Worm (Caenorhabditis elegans) whole organism, midembryonic: ENCODE measurements around the gene M04B2.7.

Source experiments
- T22C8.4 ChIP-seq: fragments of 200-800 bp; sonication (Bioruptor generic); IDR thresholded peaks from 2 replicates; pipeline ENCODE4 v1.3.6; 2022; ENCODE audit warnings: missing genetic modification characterization, missing compliant biosample characterization
- cog-1 ChIP-seq: sonication (generic microtip); optimal IDR thresholded peaks from 2 replicates; lab custom pipeline; 2016; ENCODE audit warnings: missing genetic modification characterization, missing compliant biosample characterization
- flt-1 ChIP-seq: fragments of 200-800 bp; sonication (Bioruptor generic); IDR thresholded peaks from 2 replicates; pipeline ENCODE4 v1.3.6; 2022; ENCODE audit warnings: missing genetic modification characterization, missing compliant biosample characterization
- klf-2 ChIP-seq: fragments of 200-800 bp; sonication (Bioruptor generic); conservative IDR thresholded peaks from 2 replicates; pipeline ENCODE4 v1.3.6; 2022; ENCODE audit warnings: missing genetic modification reagents, missing genetic modification characterization, missing compliant biosample characterization
- med-1 ChIP-seq: sonication (generic microtip); optimal IDR thresholded peaks from 2 replicates; lab custom pipeline; 2017; ENCODE audit warnings: missing genetic modification characterization, mild to moderate bottlenecking, missing compliant biosample characterization, antibody characterized with exemption, missing genetic modification reagents; ENCODE audit not compliant: insufficient read depth
- ref-1 ChIP-seq: fragments of 200-800 bp; sonication (Bioruptor generic); conservative IDR thresholded peaks from 2 replicates; pipeline ENCODE4 v1.3.6; 2022; ENCODE audit warnings: missing genetic modification reagents, missing genetic modification characterization, missing compliant biosample characterization
- tab-1 ChIP-seq: fragments of 200-800 bp; sonication (Bioruptor generic); IDR thresholded peaks from 2 replicates; pipeline ENCODE4 v1.3.6; 2022; ENCODE audit warnings: missing genetic modification characterization, missing compliant biosample characterization
- ztf-23 ChIP-seq: fragments of 200-800 bp; sonication (Bioruptor generic); IDR thresholded peaks from 2 replicates; pipeline ENCODE4 v1.3.6; 2022; ENCODE audit warnings: missing genetic modification reagents, missing genetic modification characterization, missing compliant biosample characterization
- ztf-29 ChIP-seq: fragments of 200-800 bp; sonication (Bioruptor generic); IDR thresholded peaks from 2 replicates; pipeline ENCODE4 v1.3.6; 2022; ENCODE audit warnings: missing genetic modification reagents, missing genetic modification characterization, missing compliant biosample characterization

The M04B2.7 gene

DNA sequence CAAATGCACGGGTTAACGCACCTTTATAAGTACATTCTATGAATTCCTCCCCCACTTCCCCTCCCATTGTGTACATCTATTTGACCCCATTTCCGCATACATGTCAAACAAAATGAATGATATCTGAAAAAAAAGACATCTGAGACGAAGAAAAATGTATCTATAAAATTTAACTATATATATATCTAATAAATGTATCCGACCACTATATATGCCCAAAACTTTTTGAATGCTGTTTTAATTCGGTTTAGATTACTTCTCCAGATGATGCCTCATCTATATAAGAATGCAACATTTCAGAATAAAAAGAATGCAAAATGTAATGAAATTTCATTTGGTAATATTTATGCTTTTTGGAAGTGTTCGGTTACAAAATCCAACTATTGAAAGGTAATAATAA is 29.9 kb upstream of the M04B2.7 start, which contains the start of gene rib-1:
Gene rib-1 (plus strand): TSS at position 301 of the 400 bp plus-strand sequence.
- TF ChIP-seq med-1 (GFP tag; lab: Kevin White, UChicago): no peak
- no peak for TF ChIP-seq T22C8.4 (GFP tag; lab: Robert Waterston, UW)
- no peak for TF ChIP-seq ref-1 (GFP tag; lab: Robert Waterston, UW)
- no peak for TF ChIP-seq tab-1 (GFP tag; lab: Robert Waterston, UW)
- TF ChIP-seq flt-1 (GFP tag; lab: Robert Waterston, UW): no peak
- TF ChIP-seq klf-2 (GFP tag; lab: Robert Waterston, UW): no peak
- no peak for TF ChIP-seq ztf-29 (GFP tag; lab: Robert Waterston, UW)
- TF ChIP-seq cog-1 (tag; lab: Kevin White, UChicago): no peak
- no peak for TF ChIP-seq ztf-23 (GFP tag; lab: Robert Waterston, UW)

DNA sequence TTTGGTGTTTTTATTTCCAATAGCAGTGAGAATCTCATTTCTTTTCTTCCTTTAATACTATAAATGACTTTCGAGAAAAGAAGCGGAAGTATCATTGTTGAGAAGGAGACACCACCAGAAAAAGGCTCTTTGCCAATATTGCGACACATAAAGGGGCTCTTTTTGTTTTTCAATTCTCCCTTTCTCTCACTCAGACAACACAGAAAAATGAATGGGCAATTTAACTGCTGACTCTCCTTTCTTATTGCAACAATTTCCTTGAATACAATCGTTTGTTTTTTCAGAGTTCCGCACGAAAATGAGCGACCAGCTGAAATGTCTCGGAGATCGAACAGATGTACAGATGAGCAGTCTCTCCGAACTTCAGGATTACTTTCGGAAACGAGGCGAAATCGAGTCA is 25.8 kb upstream of the M04B2.7 start:
- TF ChIP-seq ref-1 (GFP tag; lab: Robert Waterston, UW) (no peak), T22C8.4 (GFP tag; lab: Robert Waterston, UW) (no peak), klf-2 (GFP tag; lab: Robert Waterston, UW) (no peak), med-1 (GFP tag; lab: Kevin White, UChicago) (no peak), flt-1 (GFP tag; lab: Robert Waterston, UW) (no peak), cog-1 (tag; lab: Kevin White, UChicago) (no peak), tab-1 (GFP tag; lab: Robert Waterston, UW) (no peak), ztf-23 (GFP tag; lab: Robert Waterston, UW) (no peak), ztf-29 (GFP tag; lab: Robert Waterston, UW) (no peak)

- TF ChIP-seq ztf-29 (GFP tag; lab: Robert Waterston, UW): no peak
- no peak for TF ChIP-seq T22C8.4 (GFP tag; lab: Robert Waterston, UW)
- no peak for TF ChIP-seq flt-1 (GFP tag; lab: Robert Waterston, UW)
- TF ChIP-seq ztf-23 (GFP tag; lab: Robert Waterston, UW): no peak
- no peak for TF ChIP-seq med-1 (GFP tag; lab: Kevin White, UChicago)
- TF ChIP-seq ref-1 (GFP tag; lab: Robert Waterston, UW): no peak
- TF ChIP-seq cog-1 (tag; lab: Kevin White, UChicago): no peak
- no peak for TF ChIP-seq tab-1 (GFP tag; lab: Robert Waterston, UW)
- TF ChIP-seq klf-2 (GFP tag; lab: Robert Waterston, UW): no peak
Observed at ce11 chrIV:11572524-11572923, 24.0 kb upstream of the M04B2.7 start.

DNA sequence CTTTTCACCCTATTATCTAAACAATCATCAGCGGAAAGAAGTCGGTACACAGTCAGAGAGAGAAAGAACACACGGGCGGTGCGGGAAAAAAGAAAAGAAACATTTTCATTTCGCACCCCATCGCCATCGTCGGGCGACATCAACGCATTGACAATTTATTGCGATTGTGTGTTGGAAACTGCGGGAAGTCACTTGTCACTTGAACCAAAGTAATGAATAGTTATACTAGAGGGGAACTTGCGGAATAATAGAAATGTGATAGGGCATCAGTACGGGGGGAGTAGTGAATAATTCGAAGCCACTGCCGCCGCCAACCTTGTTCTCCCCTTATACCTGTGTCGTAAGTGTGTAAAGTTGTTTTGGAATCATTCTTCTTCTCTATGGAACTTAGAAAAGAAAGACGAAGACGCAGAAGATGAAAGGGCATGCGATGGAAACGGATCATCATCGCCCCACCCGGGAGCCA is 22.8 kb upstream of the M04B2.7 start:
- TF ChIP-seq tab-1 (GFP tag; lab: Robert Waterston, UW): no peak

- TF ChIP-seq klf-2 (GFP tag; lab: Robert Waterston, UW) (no peak), ref-1 (GFP tag; lab: Robert Waterston, UW) (no peak), flt-1 (GFP tag; lab: Robert Waterston, UW) (no peak), tab-1 (GFP tag; lab: Robert Waterston, UW) (no peak), T22C8.4 (GFP tag; lab: Robert Waterston, UW) (no peak), cog-1 (tag; lab: Kevin White, UChicago) (no peak), med-1 (GFP tag; lab: Kevin White, UChicago) (no peak), ztf-23 (GFP tag; lab: Robert Waterston, UW) (no peak), ztf-29 (GFP tag; lab: Robert Waterston, UW) (no peak)
Observed at ce11 chrIV:11570200-11570599, 21.6 kb upstream of the M04B2.7 start, which contains the start of gene srgp-1. Gene srgp-1 (plus strand): TSS chrIV:11570500.

DNA sequence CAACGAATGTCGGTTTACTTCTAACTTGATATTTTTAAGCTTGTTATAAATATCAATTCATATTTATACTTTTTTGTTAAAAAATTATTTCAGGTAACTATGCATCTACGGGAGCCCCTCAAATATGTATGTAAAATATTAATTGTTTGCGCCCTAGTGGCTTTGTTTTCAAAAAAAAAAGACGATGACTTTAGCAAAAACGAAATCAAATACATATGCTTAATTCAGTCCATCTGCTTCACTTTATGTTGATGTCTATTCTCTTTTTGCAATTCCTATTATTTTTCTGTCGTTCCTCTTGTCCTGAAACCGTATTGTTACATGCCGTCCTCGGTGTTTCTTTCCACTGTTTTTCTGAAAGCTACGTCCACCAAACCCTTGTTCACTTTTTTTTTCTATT is 21.2 kb upstream of the M04B2.7 start:
- TF ChIP-seq tab-1 (GFP tag; lab: Robert Waterston, UW) (no peak), med-1 (GFP tag; lab: Kevin White, UChicago) (no peak), ref-1 (GFP tag; lab: Robert Waterston, UW) (no peak)

DNA sequence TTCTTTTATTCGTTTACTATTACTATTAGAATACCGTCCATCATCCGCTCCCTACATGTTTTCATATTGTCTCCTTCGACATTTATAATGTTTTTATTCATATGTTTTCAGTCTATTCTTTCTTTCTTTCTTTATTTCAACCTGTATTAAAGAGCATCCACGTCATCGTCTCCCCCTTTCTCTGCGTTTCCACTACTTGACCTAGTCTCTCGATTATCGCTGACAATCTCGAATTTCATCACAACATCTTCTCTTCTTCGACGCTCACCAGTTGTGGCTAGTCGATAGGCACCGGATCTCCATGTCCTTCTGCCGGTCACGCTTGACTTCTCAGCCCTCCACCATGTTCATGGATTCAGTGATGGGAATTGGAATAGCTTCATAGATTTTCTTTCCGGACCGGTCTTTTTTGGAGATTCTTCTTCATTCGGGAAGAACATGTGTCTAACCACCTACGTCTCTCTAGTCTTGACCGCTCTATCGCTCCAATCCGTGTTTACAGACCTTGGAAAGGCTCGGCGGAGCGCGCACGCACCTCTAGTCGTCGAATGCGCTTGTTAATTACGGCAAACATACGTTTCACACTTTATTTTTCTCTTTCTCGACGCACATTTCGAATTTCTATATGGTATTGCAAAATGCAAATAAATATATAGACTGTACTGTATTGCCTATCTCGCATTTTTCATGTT is 19.8 kb upstream of the M04B2.7 start:
- TF ChIP-seq flt-1 (GFP tag; lab: Robert Waterston, UW) (no peak), klf-2 (GFP tag; lab: Robert Waterston, UW) (no peak), cog-1 (tag; lab: Kevin White, UChicago) (no peak), ztf-23 (GFP tag; lab: Robert Waterston, UW) (no peak), tab-1 (GFP tag; lab: Robert Waterston, UW) (no peak), med-1 (GFP tag; lab: Kevin White, UChicago) (no peak), T22C8.4 (GFP tag; lab: Robert Waterston, UW) (no peak), ref-1 (GFP tag; lab: Robert Waterston, UW) (no peak), ztf-29 (GFP tag; lab: Robert Waterston, UW) (no peak)

ce11 chrIV:11566146-11566545 is 17.6 kb upstream of the M04B2.7 start, which contains the start of gene sec-24.1:
Gene sec-24.1 (minus strand): TSS chrIV:11566194.
- TF ChIP-seq flt-1 (GFP tag; lab: Robert Waterston, UW) (no peak), cog-1 (tag; lab: Kevin White, UChicago) (peak; percentile 75)

DNA sequence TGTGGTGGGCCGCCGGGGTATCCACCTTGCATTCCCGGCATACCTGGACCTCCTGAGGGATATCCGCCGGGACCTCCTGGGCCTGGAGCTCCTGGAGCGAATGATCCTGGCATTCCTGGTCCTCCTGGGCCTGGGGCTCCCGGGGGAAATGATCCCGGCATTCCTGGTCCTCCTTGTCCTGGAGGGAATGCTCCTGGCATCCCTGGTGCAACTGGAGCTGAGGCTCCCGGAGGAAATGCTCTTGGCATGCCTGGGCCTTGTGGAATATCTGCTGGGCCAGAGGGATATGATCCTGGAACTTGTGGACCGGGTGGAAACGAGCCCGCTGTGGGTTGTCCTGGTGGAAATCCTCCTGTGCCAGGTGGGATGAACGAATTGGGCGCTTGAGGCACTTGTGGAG is 16.5 kb upstream of the M04B2.7 start:
- no peak for TF ChIP-seq klf-2 (GFP tag; lab: Robert Waterston, UW)
- TF ChIP-seq cog-1 (tag; lab: Kevin White, UChicago): no peak
- no peak for TF ChIP-seq flt-1 (GFP tag; lab: Robert Waterston, UW)
- TF ChIP-seq ztf-23 (GFP tag; lab: Robert Waterston, UW): no peak
- TF ChIP-seq ref-1 (GFP tag; lab: Robert Waterston, UW): no peak
- TF ChIP-seq tab-1 (GFP tag; lab: Robert Waterston, UW): no peak
- no peak for TF ChIP-seq ztf-29 (GFP tag; lab: Robert Waterston, UW)
- TF ChIP-seq T22C8.4 (GFP tag; lab: Robert Waterston, UW): no peak
- no peak for TF ChIP-seq med-1 (GFP tag; lab: Kevin White, UChicago)
